Worm (Caenorhabditis elegans): Measurements from ENCODE around the gene C25F9.16.

C25F9.16 gene

DNA sequence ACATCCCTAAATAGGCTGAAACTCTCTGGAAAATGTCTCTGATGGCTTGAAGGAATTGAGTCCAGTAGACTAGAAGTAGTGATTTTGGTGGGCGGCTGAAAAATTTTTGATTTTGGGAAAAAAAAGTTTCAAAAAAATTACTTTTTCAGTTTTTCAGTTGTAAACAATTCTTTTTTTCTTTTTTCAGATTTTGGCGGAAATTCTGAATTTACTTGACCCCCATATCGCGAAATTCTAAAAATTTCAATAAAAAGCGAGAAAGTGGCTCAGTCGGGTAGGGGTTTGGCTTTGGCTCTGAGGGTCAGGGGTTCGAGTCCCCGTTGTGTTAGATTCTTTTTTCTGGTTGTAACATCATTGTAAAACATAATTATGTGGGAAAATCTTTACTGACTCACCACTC is 3.2 kb upstream of the C25F9.16 start, which contains the start of gene srw-85:
Gene srw-85, minus strand, starts transcription at position 101 of the 400 bp plus-strand sequence.
- no peak for TF ChIP-seq ztf-3 (GFP tag; optimal IDR thresholded peaks at IDR 0.05)
- no peak for TF ChIP-seq rpc-1 (optimal IDR thresholded peaks at IDR 0.05)
- peak; percentile 16 for TF ChIP-seq rpc-1 (tag; optimal IDR thresholded peaks at IDR 0.05)

DNA sequence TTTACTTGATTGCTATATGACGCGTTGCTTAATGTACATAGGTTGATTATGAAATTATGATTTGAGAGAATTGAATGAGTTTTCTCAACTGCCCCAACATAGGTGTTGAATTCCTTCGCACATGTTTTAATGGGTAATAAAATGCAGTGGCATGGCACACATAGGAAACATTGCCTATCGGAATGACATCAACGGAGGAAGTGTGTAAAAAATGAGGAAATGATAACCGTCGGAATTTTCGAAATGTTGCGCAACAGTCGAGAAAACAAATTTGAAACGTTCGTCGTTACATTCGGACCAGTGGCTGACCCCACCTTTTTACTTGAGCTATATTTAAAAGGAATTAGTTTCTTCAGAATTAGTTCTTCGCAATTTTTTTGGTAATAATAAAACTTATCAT is 2.2 kb upstream of the C25F9.16 start:
- TF ChIP-seq ama-1 (optimal IDR thresholded peaks at IDR 0.05) (no peak), ama-1 (GFP tag; optimal IDR thresholded peaks at IDR 0.05) (no peak), cebp-1 (GFP tag; IDR thresholded peaks at IDR 0.05) (peak; percentile 53; the same call in 1 of the 2 replicates), cebp-1 (tag; optimal IDR thresholded peaks at IDR 0.05) (peak; percentile 57)

DNA sequence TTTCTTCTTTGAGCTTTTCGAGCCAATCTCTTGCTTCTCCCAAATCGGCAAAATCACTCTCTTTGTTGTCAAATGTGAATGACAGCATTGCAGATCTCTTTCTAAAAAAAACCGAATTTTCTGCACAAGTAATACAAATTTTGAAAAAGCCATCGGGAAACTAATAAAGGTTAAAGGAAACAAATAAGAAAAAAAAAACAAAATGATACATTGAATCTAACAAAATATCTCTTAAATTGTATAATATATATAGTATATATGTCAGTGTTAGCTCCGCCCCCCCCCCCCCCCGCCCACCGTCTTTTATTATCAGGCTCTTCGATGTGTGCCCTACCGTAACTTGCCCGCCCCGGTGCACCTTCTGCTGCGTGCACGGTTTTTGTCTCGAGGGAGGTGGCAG is 1.2 kb upstream of the C25F9.16 start, which contains the start of gene C25F9.11:
Gene C25F9.11, minus strand, starts transcription at position 101 of the 400 bp plus-strand sequence.
- TF ChIP-seq nhr-179 (tag; optimal IDR thresholded peaks at IDR 0.05) (no peak), F57A8.1 (GFP tag; optimal IDR thresholded peaks at IDR 0.05) (no peak), attf-3 (GFP tag; conservative IDR thresholded peaks at IDR 0.05) (no peak), hlh-12 (tag; optimal IDR thresholded peaks at IDR 0.05) (no peak), gei-17 (GFP tag; optimal IDR thresholded peaks at IDR 0.05) (no peak), F49E8.2 (tag; optimal IDR thresholded peaks at IDR 0.05; ENCODE audit: insufficient read depth) (no peak), ztf-25 (GFP tag; IDR thresholded peaks at IDR 0.05) (no peak), snpc-3.4 (tag; optimal IDR thresholded peaks at IDR 0.05) (no peak), snpc-4 (GFP tag; optimal IDR thresholded peaks at IDR 0.05) (no peak), snpc-4 (tag; optimal IDR thresholded peaks at IDR 0.05) (no peak), akir-1 (GFP tag; optimal IDR thresholded peaks at IDR 0.05) (no peak), ceh-58 (GFP tag; IDR thresholded peaks at IDR 0.05) (no peak), atf-7 (tag; optimal IDR thresholded peaks at IDR 0.05) (no peak), chd-7 (tag; optimal IDR thresholded peaks at IDR 0.05) (no peak), unc-130 (GFP tag; optimal IDR thresholded peaks at IDR 0.05) (no peak), nhr-27 (tag; optimal IDR thresholded peaks at IDR 0.05) (no peak), ztf-22 (GFP tag; optimal IDR thresholded peaks at IDR 0.05) (no peak), ama-1 (optimal IDR thresholded peaks at IDR 0.05) (no peak), ama-1 (GFP tag; optimal IDR thresholded peaks at IDR 0.05) (no peak), ceh-27 (GFP tag; optimal IDR thresholded peaks at IDR 0.05) (no peak), egl-44 (GFP tag; IDR thresholded peaks at IDR 0.05) (no peak)

DNA sequence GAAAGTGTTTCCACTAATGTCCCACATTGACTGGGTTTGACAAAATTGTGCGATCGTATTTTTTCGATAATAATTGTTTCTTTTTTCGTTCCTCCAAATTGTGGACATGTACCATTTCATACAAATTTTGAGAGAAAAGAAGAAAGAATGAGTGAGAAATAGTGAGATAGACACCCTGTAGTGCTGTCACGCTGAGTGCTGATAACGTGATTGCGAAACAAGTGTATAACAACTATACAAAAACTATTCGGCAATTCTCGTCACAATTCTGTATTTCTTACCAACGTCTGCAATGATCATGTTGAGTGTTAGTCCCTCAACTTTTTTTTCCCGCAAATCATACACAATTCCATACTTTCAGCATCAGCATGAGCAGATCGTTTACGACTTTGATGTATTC is 2.1 kb downstream of the C25F9.16 start, which contains the start of gene C25F9.14:
Gene C25F9.14, plus strand, starts transcription at position 178 of the 400 bp plus-strand sequence.
- TF ChIP-seq nhr-80 (tag; optimal IDR thresholded peaks at IDR 0.05) (peak; percentile 51), cebp-1 (GFP tag; IDR thresholded peaks at IDR 0.05) (peak; percentile 51; the same call in 1 of the 2 replicates), cebp-1 (tag; optimal IDR thresholded peaks at IDR 0.05) (peak; percentile 80), lir-1 (GFP tag; conservative IDR thresholded peaks at IDR 0.05) (no peak)

DNA sequence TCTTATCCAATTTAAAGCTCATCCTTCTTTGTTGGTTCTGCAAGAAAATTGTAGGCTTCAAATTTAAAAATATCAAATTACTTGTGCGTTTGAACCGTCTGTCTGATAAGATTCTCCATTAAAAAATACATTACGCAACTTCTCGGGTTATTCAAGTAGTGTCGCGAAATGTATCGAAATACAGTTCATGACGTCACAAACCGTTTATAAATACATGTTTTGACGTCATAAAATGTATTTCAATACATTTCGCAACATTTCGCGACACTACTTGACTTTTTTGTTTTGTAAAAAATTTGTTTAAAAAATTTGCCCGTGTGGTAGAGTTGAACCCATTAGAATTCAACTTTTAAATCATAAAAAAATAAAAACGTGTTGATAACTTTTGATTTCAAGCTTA is 9.4 kb downstream of the C25F9.16 start:
- peak; percentile 36; the same call in 1 of the 2 replicates for TF ChIP-seq cebp-1 (GFP tag; IDR thresholded peaks at IDR 0.05)
- TF ChIP-seq cebp-1 (tag; optimal IDR thresholded peaks at IDR 0.05): peak; percentile 88
- peak; percentile 3 for TF ChIP-seq unc-62 (GFP tag; optimal IDR thresholded peaks at IDR 0.05)
- no peak for TF ChIP-seq F37B4.10 (GFP tag; IDR thresholded peaks at IDR 0.05)
- no peak for TF ChIP-seq F52B5.7 (tag; optimal IDR thresholded peaks at IDR 0.05)

DNA sequence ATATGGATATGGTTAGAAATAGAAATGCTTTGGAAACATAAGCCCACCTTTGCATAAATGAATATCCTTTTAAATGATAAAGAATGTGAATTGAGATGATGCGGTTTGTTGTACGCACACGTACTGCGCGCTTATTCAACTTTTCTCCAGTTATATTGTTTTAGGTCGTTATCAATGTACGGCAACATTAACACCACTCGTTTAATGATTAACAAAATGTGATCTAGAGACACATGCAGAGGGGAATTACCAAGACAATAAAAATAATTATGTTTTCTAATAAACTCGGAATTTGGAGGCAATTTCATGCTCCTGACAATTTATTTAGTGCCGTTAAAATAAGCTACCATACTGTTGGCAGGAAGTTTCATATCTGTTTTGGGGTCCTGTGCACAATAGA is 11.3 kb downstream of the C25F9.16 start, which contains the start of gene M04C3.1:
Gene M04C3.1, minus strand, starts transcription at position 164 of the 400 bp plus-strand sequence.
- TF ChIP-seq Y53G8AR.9 (GFP tag; conservative IDR thresholded peaks at IDR 0.05) (no peak), tlf-1 (GFP tag; optimal IDR thresholded peaks at IDR 0.05) (no peak), nhr-80 (tag; optimal IDR thresholded peaks at IDR 0.05) (peak; percentile 23), rcor-1 (GFP tag; IDR thresholded peaks at IDR 0.05) (no peak), F57C9.4 (tag; optimal IDR thresholded peaks at IDR 0.05) (no peak), B0261.1 (tag; optimal IDR thresholded peaks at IDR 0.05) (no peak)
